Fruit fly (Drosophila melanogaster): ENCODE measurements around the gene CD98hc.

CD98hc gene

dm6 chr3R:8001074-8001669, 22.9 kb upstream of the CD98hc start, which contains the start of the genes Kmn2 and CG2698 (continued):
- TF ChIP-seq MTF-1 (GFP tag; optimal IDR thresholded peaks at IDR 0.05; ENCODE audit: borderline replicate concordance) = peak; percentile 88
- peak; percentile 95 for TF ChIP-seq CG8290 (GFP tag; optimal IDR thresholded peaks at IDR 0.05)
- peak; percentile 42 to 75 for TF ChIP-seq CG8290 (tag; optimal IDR thresholded peaks at IDR 0.05)
- peak; percentile 96 for TF ChIP-seq CG10654 (GFP tag; optimal IDR thresholded peaks at IDR 0.05)
- peak; percentile 37 to 41 for TF ChIP-seq tll (GFP tag; optimal IDR thresholded peaks at IDR 0.05)
- TF ChIP-seq hth (optimal IDR thresholded peaks at IDR 0.05) = no peak
- peak; percentile 97 for TF ChIP-seq gem (tag; optimal IDR thresholded peaks at IDR 0.05)
- TF ChIP-seq CG12659 (GFP tag; optimal IDR thresholded peaks at IDR 0.05) = peak; percentile 97
- peak; percentile 50 for TF ChIP-seq BEAF-32 (GFP tag; optimal IDR thresholded peaks at IDR 0.05)
- peak; percentile 92 for TF ChIP-seq ham (GFP tag; IDR thresholded peaks at IDR 0.05)
- TF ChIP-seq jumu (GFP tag; optimal IDR thresholded peaks at IDR 0.05) = peak; percentile 79
- TF ChIP-seq CG4820 (GFP tag; optimal IDR thresholded peaks at IDR 0.05) = peak; percentile 95
- TF ChIP-seq tin (GFP tag; optimal IDR thresholded peaks at IDR 0.05) = peak; percentile 96
- peak; percentile 97 for TF ChIP-seq ase (GFP tag; IDR thresholded peaks at IDR 0.05)
- TF ChIP-seq tup (GFP tag; optimal IDR thresholded peaks at IDR 0.05) = peak; percentile 87
- peak; percentile 98 for TF ChIP-seq Dbx (GFP tag; IDR thresholded peaks at IDR 0.05)
- TF ChIP-seq Abd-B (GFP tag; optimal IDR thresholded peaks at IDR 0.05) = peak; percentile 98
- TF ChIP-seq Dek (tag; optimal IDR thresholded peaks at IDR 0.05) = peak; percentile 95
- peak; percentile 85 for TF ChIP-seq Asciz (GFP tag; optimal IDR thresholded peaks at IDR 0.05)
- peak; percentile 98 for TF ChIP-seq esg (GFP tag; conservative IDR thresholded peaks at IDR 0.05)
- TF ChIP-seq Hey (tag; optimal IDR thresholded peaks at IDR 0.05) = peak; percentile 61
- peak; percentile 97 for TF ChIP-seq al (GFP tag; IDR thresholded peaks at IDR 0.05)
- peak; percentile 97 for TF ChIP-seq Atf6 (GFP tag; IDR thresholded peaks at IDR 0.05)
- TF ChIP-seq CG7928 (GFP tag; optimal IDR thresholded peaks at IDR 0.05) = peak; percentile 86
- peak; percentile 96 for TF ChIP-seq C15 (GFP tag; IDR thresholded peaks at IDR 0.05)
- peak; percentile 94 for TF ChIP-seq CG7556 (GFP tag; optimal IDR thresholded peaks at IDR 0.05)
- TF ChIP-seq H2.0 (GFP tag; IDR thresholded peaks at IDR 0.05) = peak; percentile 98
- peak in 1 of 2 experiments; percentile 67 for TF ChIP-seq Hr78 (GFP tag; optimal IDR thresholded peaks at IDR 0.05)
- peak; percentile 86 for TF ChIP-seq CkIIα-i1 (GFP tag; IDR thresholded peaks at IDR 0.05)
- peak; percentile 100 for TF ChIP-seq CG10267 (tag; optimal IDR thresholded peaks at IDR 0.05)
- TF ChIP-seq Hmx (GFP tag; optimal IDR thresholded peaks at IDR 0.05) = peak; percentile 68
- TF ChIP-seq CG31224 (GFP tag; IDR thresholded peaks at IDR 0.05) = peak; percentile 94
- TF ChIP-seq nom (GFP tag; optimal IDR thresholded peaks at IDR 0.05) = peak; percentile 90
- TF ChIP-seq az2 (GFP tag; optimal IDR thresholded peaks at IDR 0.05) = peak; percentile 96
- TF ChIP-seq kah (GFP tag; optimal IDR thresholded peaks at IDR 0.05) = peak; percentile 82
- no peak for TF ChIP-seq CG34224 (GFP tag; IDR thresholded peaks at IDR 0.05; ENCODE audit: partially characterized antibody)
- peak; percentile 68 for TF ChIP-seq CG10274 (GFP tag; optimal IDR thresholded peaks at IDR 0.05)
- TF ChIP-seq en (GFP tag; optimal IDR thresholded peaks at IDR 0.05) = no peak
- peak; percentile 88 for TF ChIP-seq CG6765 (GFP tag; optimal IDR thresholded peaks at IDR 0.05)
- peak; percentile 96 for TF ChIP-seq wdn (GFP tag; IDR thresholded peaks at IDR 0.05)
- TF ChIP-seq CG11247 (GFP tag; IDR thresholded peaks at IDR 0.05) = peak; percentile 98
- peak; percentile 84 for TF ChIP-seq ftz-f1 (GFP tag; optimal IDR thresholded peaks at IDR 0.05)
- TF ChIP-seq row (GFP tag; IDR thresholded peaks at IDR 0.05) = peak; percentile 100
- TF ChIP-seq Sox102F (GFP tag; optimal IDR thresholded peaks at IDR 0.05) = peak; percentile 94
- peak; percentile 95 for TF ChIP-seq so (GFP tag; IDR thresholded peaks at IDR 0.05)
- peak; percentile 76 for TF ChIP-seq exex (tag; optimal IDR thresholded peaks at IDR 0.05)
- peak; percentile 91 for TF ChIP-seq cato (GFP tag; optimal IDR thresholded peaks at IDR 0.05; ENCODE audit: borderline replicate concordance)
- peak; percentile 98 for TF ChIP-seq CG17328 (GFP tag; IDR thresholded peaks at IDR 0.05)
- TF ChIP-seq CG3726 (GFP tag; IDR thresholded peaks at IDR 0.05) = peak; percentile 94
- TF ChIP-seq CG11504 (tag; optimal IDR thresholded peaks at IDR 0.05) = peak; percentile 93
